Worm (Caenorhabditis elegans): ENCODE data around the gene R02E4.3.

R02E4.3 gene

DNA sequence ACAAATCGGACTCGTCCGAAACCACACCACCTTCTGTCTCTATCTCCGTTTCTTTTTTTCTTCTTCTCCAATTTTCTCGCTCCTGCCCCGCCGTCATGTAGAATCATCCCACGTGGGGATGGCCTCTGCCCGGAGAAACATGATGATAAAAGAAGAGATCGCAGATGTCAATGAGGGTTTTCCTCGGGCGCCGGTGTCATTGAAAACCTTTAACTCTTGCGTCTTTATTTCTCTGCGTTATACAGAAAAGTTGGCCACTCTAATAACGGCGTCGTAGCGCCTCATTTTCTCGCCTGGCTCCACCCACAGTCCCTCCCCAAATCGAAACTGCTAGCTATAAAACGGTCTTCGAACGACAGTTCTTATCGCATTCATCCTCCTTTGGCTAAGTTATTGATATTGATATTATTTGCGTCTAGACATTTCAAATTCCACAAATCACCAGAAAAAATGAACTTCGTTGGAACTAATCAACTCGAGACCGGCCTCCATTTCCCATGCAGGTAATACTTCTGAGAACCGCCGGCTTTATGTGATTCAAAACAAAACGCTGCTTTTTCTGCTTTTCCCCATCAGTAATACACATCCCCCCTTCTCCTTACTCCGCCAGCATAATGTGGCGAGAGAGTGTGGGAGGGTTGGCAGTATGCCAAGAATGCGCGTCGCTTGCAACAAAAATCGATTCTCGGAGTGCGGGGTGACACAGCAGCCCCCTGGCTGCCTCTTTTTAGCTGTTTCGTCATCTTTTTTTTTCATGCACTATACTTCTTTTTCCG, 43.3 kb upstream of the R02E4.3 start (continued):
- TF ChIP-seq M03D4.4 (tag; optimal IDR thresholded peaks at IDR 0.05) (no peak), nhr-76 (tag; optimal IDR thresholded peaks at IDR 0.05) (no peak), zip-8 (tag; optimal IDR thresholded peaks at IDR 0.05) (no peak), lin-32 (GFP tag; optimal IDR thresholded peaks at IDR 0.05) (no peak), hlh-1 (tag; optimal IDR thresholded peaks at IDR 0.05) (peak; percentile 24), mls-2 (tag; optimal IDR thresholded peaks at IDR 0.05) (peak; percentile 46), tbx-8 (GFP tag; optimal IDR thresholded peaks at IDR 0.05) (no peak), cnd-1 (tag; optimal IDR thresholded peaks at IDR 0.05) (peak; percentile 20), mab-5 (tag; optimal IDR thresholded peaks at IDR 0.05) (no peak), elt-3 (tag; optimal IDR thresholded peaks at IDR 0.05) (no peak), mep-1 (tag; optimal IDR thresholded peaks at IDR 0.05) (peak; percentile 1), nhr-237 (tag; optimal IDR thresholded peaks at IDR 0.05) (no peak)

DNA sequence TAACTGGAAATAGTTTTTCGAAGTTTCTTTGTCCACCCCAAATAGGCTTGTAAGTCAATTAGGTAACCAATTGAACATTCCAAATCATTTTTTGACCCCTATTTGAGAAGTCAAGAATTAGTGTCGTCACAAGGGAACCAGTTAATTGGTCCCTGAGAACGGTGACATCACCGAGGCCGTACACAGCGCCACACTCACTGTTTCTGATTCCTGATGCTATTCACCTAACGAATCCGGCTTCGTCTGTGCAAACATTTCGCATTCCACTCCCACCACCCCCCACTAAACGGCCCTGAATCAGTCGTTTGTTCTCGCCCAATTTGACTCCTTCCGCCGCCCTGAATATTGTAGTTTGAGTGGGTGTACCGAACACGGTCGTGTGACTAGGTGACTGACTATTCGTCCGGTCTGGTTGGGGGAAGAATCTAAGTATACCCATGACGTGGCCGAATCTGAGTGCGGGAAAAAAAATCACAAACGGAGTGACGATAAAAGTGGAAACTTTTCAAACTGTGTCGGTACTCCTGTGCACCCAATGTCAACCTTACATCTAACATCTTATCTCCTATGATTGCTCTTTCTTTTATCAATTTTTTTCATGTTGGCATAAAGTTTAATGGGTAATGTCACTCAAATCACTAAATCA, 42.3 kb upstream of the R02E4.3 start:
- TF ChIP-seq mls-2 (tag; optimal IDR thresholded peaks at IDR 0.05) (no peak), M03D4.4 (tag; optimal IDR thresholded peaks at IDR 0.05) (no peak), ham-2 (GFP tag; optimal IDR thresholded peaks at IDR 0.05) (no peak), lsy-2 (tag; optimal IDR thresholded peaks at IDR 0.05) (no peak), sptf-1 (tag; optimal IDR thresholded peaks at IDR 0.05) (no peak), hlh-1 (tag; optimal IDR thresholded peaks at IDR 0.05) (no peak), nhr-12 (tag; optimal IDR thresholded peaks at IDR 0.05) (no peak), cnd-1 (tag; optimal IDR thresholded peaks at IDR 0.05) (no peak), nhr-76 (tag; optimal IDR thresholded peaks at IDR 0.05) (no peak), nhr-2 (tag; optimal IDR thresholded peaks at IDR 0.05) (no peak), tbx-8 (GFP tag; optimal IDR thresholded peaks at IDR 0.05) (no peak), ztf-11 (tag; optimal IDR thresholded peaks at IDR 0.05) (no peak), snpc-4 (tag; optimal IDR thresholded peaks at IDR 0.05) (no peak), ceh-83 (GFP tag; optimal IDR thresholded peaks at IDR 0.05) (no peak), mep-1 (tag; optimal IDR thresholded peaks at IDR 0.05) (no peak), sem-2 (GFP tag; optimal IDR thresholded peaks at IDR 0.05) (no peak)

DNA sequence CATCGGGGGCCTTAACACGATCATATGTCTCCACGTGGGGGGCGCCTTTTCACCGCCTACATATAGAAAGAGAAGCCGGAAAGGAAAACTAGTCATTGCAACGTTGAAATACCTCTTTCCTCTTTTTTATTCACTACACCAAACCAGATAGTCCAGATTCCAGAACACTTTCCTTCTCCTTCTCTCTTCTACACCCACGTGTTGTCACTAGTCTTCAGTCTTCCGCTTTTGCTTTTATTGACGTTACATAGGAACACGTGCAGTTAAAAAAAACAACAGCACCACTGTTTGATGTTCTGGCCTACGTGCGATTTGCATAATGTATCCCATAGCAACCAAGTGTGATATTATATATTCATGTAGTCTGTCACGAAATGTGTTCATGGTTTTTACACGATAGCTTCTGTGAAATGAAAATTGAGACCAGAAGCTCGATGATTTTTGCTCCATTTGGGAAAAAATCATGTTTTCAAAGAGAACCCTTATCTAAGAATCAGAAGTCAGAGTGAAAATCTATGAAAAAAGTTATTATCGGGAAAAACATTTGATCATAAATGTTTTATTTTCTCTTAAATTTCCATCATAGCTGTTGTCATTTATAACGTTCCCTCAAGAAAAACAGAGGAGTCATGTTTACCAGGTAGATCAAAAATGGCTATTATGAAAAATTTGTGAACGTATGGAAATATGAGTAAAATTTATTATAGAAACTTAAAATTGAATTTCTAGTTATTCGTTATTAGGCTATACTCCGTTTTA, 41.5 kb upstream of the R02E4.3 start:
- TF ChIP-seq nhr-12 (tag; optimal IDR thresholded peaks at IDR 0.05) (no peak), sptf-1 (tag; optimal IDR thresholded peaks at IDR 0.05) (no peak), mep-1 (tag; optimal IDR thresholded peaks at IDR 0.05) (no peak), ceh-39 (tag; optimal IDR thresholded peaks at IDR 0.05) (no peak), M03D4.4 (tag; optimal IDR thresholded peaks at IDR 0.05) (no peak), ceh-83 (GFP tag; optimal IDR thresholded peaks at IDR 0.05) (no peak), ceh-43 (GFP tag; optimal IDR thresholded peaks at IDR 0.05) (no peak)

- TF ChIP-seq hlh-1 (tag; optimal IDR thresholded peaks at IDR 0.05) (peak; percentile 91), bed-3 (GFP tag; optimal IDR thresholded peaks at IDR 0.05) (no peak)
Observed at ce11 chrX:4142648-4143259, 40.8 kb upstream of the R02E4.3 start.

- peak; percentile 55 for TF ChIP-seq pha-4 (tag; optimal IDR thresholded peaks at IDR 0.05)
- TF ChIP-seq unc-39 (tag; optimal IDR thresholded peaks at IDR 0.05): no peak
Observed at ce11 chrX:4142202-4142601, 40.3 kb upstream of the R02E4.3 start.
